Fruit fly (Drosophila melanogaster) Kc167 (cell line): ENCODE data around the gene NPF.

Experiments used
- h ChIP-seq: fragments of >200 bp; optimal IDR thresholded peaks from 3 replicates; lab custom pipeline; 2018; ENCODE audit warnings: missing external identifiers
- psq ChIP-seq: fragments of >200 bp; optimal IDR thresholded peaks from 2 replicates; lab custom pipeline; 2017; ENCODE audit warnings: missing external identifiers

dm6 chr3R:16605929-16606328 lies 3.1 kb upstream of the NPF start:
- TF ChIP-seq psq (no peak), h (lab: Kevin White, UChicago) (no peak)
